Worm (Caenorhabditis elegans) whole organism, mixed stage, embryonic: Measurements from ENCODE around the gene C56G2.5.

ENCODE experiments used
- M03D4.4 ChIP-seq: sonication (generic microtip); optimal IDR thresholded peaks from 2 replicates; lab custom pipeline; 2017; ENCODE audit warnings: mild to moderate bottlenecking, missing genetic modification characterization, missing compliant biosample characterization
- bed-3 ChIP-seq: fragments of 200-800 bp; sonication (Bioruptor generic); optimal IDR thresholded peaks from 3 replicates; lab custom pipeline; 2018; ENCODE audit warnings: mild to moderate bottlenecking, missing genetic modification characterization, moderate library complexity, missing compliant biosample characterization
- blmp-1 ChIP-seq: fragments of 150-350 bp; optimal IDR thresholded peaks from 2 replicates; lab custom pipeline; 2014; ENCODE audit warnings: missing biosample characterization, missing genetic modification characterization
- ceh-39 ChIP-seq: fragments of 150-350 bp; optimal IDR thresholded peaks from 2 replicates; lab custom pipeline; 2014; ENCODE audit warnings: missing biosample characterization, missing genetic modification characterization
- ceh-43 ChIP-seq: fragments of 200-800 bp; sonication (Bioruptor generic); optimal IDR thresholded peaks from 2 replicates; lab custom pipeline; 2018; ENCODE audit warnings: mild to moderate bottlenecking, missing genetic modification characterization, moderate library complexity, missing compliant biosample characterization
- ceh-83 ChIP-seq: fragments of 200-800 bp; sonication (Bioruptor generic); optimal IDR thresholded peaks from 2 replicates; lab custom pipeline; 2018; ENCODE audit warnings: mild to moderate bottlenecking, missing genetic modification characterization, missing compliant biosample characterization
- ces-1 ChIP-seq: fragments of 150-350 bp; optimal IDR thresholded peaks from 2 replicates; lab custom pipeline; 2014; ENCODE audit warnings: missing biosample characterization, missing genetic modification reagents, missing genetic modification characterization
- cnd-1 ChIP-seq: fragments of 200-800 bp; sonication (Bioruptor generic); optimal IDR thresholded peaks from 2 replicates; lab custom pipeline; 2018; ENCODE audit warnings: mild to moderate bottlenecking, missing genetic modification characterization, missing compliant biosample characterization
- drap-1 ChIP-seq: fragments of 200-800 bp; sonication (Bioruptor generic); optimal IDR thresholded peaks from 3 replicates; lab custom pipeline; 2018; ENCODE audit warnings: mild to moderate bottlenecking, missing genetic modification characterization, missing compliant biosample characterization
- elt-3 ChIP-seq: fragments of 150-350 bp; optimal IDR thresholded peaks from 2 replicates; lab custom pipeline; 2014; ENCODE audit warnings: missing biosample characterization, missing genetic modification characterization
- flh-1 ChIP-seq: fragments of 200-800 bp; sonication (Bioruptor generic); optimal IDR thresholded peaks from 2 replicates; lab custom pipeline; 2018; ENCODE audit warnings: mild to moderate bottlenecking, missing genetic modification characterization, moderate library complexity, missing compliant biosample characterization
- ham-2 ChIP-seq: fragments of 200-800 bp; sonication (Bioruptor generic); optimal IDR thresholded peaks from 2 replicates; lab custom pipeline; 2018; ENCODE audit warnings: mild to moderate bottlenecking, missing genetic modification characterization, missing compliant biosample characterization
- hlh-1 ChIP-seq: fragments of 150-350 bp; optimal IDR thresholded peaks from 2 replicates; lab custom pipeline; 2014; ENCODE audit warnings: missing biosample characterization, missing genetic modification reagents, missing genetic modification characterization
- lin-13 ChIP-seq: fragments of 150-350 bp; optimal IDR thresholded peaks from 2 replicates; lab custom pipeline; 2014; ENCODE audit warnings: missing biosample characterization, missing genetic modification characterization
- lin-32 ChIP-seq: fragments of 200-800 bp; sonication (Bioruptor generic); optimal IDR thresholded peaks from 2 replicates; lab custom pipeline; 2018; ENCODE audit warnings: mild to moderate bottlenecking, missing genetic modification characterization, missing compliant biosample characterization
- mab-5 ChIP-seq: fragments of 150-350 bp; optimal IDR thresholded peaks from 2 replicates; lab custom pipeline; 2014; ENCODE audit warnings: missing biosample characterization, missing genetic modification characterization
- mep-1 ChIP-seq: fragments of 150-350 bp; optimal IDR thresholded peaks from 2 replicates; lab custom pipeline; 2017; ENCODE audit warnings: missing biosample characterization, missing genetic modification reagents, missing genetic modification characterization, inconsistent platforms
- mls-2 ChIP-seq: sonication (generic microtip); optimal IDR thresholded peaks from 2 replicates; lab custom pipeline; 2016; ENCODE audit warnings: mild to moderate bottlenecking, missing genetic modification characterization, moderate library complexity, missing compliant biosample characterization
- nhr-12 ChIP-seq: fragments of 150-350 bp; optimal IDR thresholded peaks from 2 replicates; lab custom pipeline; 2014; ENCODE audit warnings: missing biosample characterization, missing genetic modification characterization
- nhr-2 ChIP-seq: fragments of 150-350 bp; optimal IDR thresholded peaks from 2 replicates; lab custom pipeline; 2014; ENCODE audit warnings: missing biosample characterization, missing genetic modification characterization
- nhr-28 ChIP-seq: fragments of 150-350 bp; optimal IDR thresholded peaks from 2 replicates; lab custom pipeline; 2014; ENCODE audit warnings: missing biosample characterization, missing genetic modification characterization
- nhr-76 ChIP-seq: sonication (generic microtip); optimal IDR thresholded peaks from 2 replicates; lab custom pipeline; 2017; ENCODE audit warnings: missing biosample characterization, missing genetic modification characterization
- pha-4 ChIP-seq: fragments of 150-350 bp; optimal IDR thresholded peaks from 2 replicates; lab custom pipeline; 2018; ENCODE audit warnings: missing biosample characterization, missing genetic modification reagents, missing genetic modification characterization
- sem-2 ChIP-seq: fragments of 200-800 bp; sonication (Bioruptor generic); optimal IDR thresholded peaks from 2 replicates; lab custom pipeline; 2018; ENCODE audit warnings: mild to moderate bottlenecking, missing genetic modification characterization, missing compliant biosample characterization
- snpc-4 ChIP-seq: fragments of 150-350 bp; optimal IDR thresholded peaks from 2 replicates; lab custom pipeline; 2014; ENCODE audit warnings: missing biosample characterization, missing genetic modification characterization
- sptf-1 ChIP-seq: sonication (generic microtip); optimal IDR thresholded peaks from 2 replicates; lab custom pipeline; 2017; ENCODE audit warnings: mild to moderate bottlenecking, missing genetic modification characterization, moderate library complexity, missing compliant biosample characterization
- tbx-8 ChIP-seq: fragments of 200-800 bp; sonication (Bioruptor generic); optimal IDR thresholded peaks from 2 replicates; lab custom pipeline; 2018; ENCODE audit warnings: mild to moderate bottlenecking, missing genetic modification characterization, moderate library complexity, missing compliant biosample characterization
- unc-120 ChIP-seq: sonication (generic microtip); optimal IDR thresholded peaks from 2 replicates; lab custom pipeline; 2017; ENCODE audit warnings: missing genetic modification characterization, missing compliant biosample characterization; ENCODE audit not compliant: poor library complexity, severe bottlenecking
- unc-39 ChIP-seq: fragments of 150-350 bp; optimal IDR thresholded peaks from 2 replicates; lab custom pipeline; 2014; ENCODE audit warnings: missing biosample characterization, missing genetic modification characterization
- unc-62 ChIP-seq: fragments of 150-350 bp; optimal IDR thresholded peaks from 2 replicates; lab custom pipeline; 2014; ENCODE audit warnings: missing biosample characterization, missing genetic modification reagents, missing genetic modification characterization
- zip-8 ChIP-seq: fragments of 150-350 bp; optimal IDR thresholded peaks from 2 replicates; lab custom pipeline; 2014; ENCODE audit warnings: missing biosample characterization, missing genetic modification characterization
- ztf-11 ChIP-seq: fragments of 150-350 bp; optimal IDR thresholded peaks from 2 replicates; lab custom pipeline; 2014; ENCODE audit warnings: missing biosample characterization, missing genetic modification characterization

Gene C56G2.5

ce11 chrIII:6356007-6356406 is 32.0 kb upstream of the C56G2.5 start:
- TF ChIP-seq lin-32 (GFP tag; lab: Kevin White, UChicago) = no peak
- TF ChIP-seq unc-120 (tag; lab: Kevin White, UChicago) = no peak
- TF ChIP-seq sem-2 (GFP tag; lab: Kevin White, UChicago) = no peak
- no peak for TF ChIP-seq pha-4 (tag; lab: Kevin White, UChicago)
- no peak for TF ChIP-seq hlh-1
- no peak for TF ChIP-seq nhr-2 (tag; lab: Kevin White, UChicago)
- TF ChIP-seq drap-1 = no peak
- TF ChIP-seq mls-2 (tag; lab: Kevin White, UChicago) = no peak
- TF ChIP-seq nhr-12 (tag; lab: Kevin White, UChicago) = no peak
- no peak for TF ChIP-seq ztf-11
- no peak for TF ChIP-seq ceh-39 (tag; lab: Kevin White, UChicago)
- no peak for TF ChIP-seq elt-3
- TF ChIP-seq ham-2 (GFP tag; lab: Kevin White, UChicago) = no peak
- no peak for TF ChIP-seq blmp-1 (tag; lab: Kevin White, UChicago)
- no peak for TF ChIP-seq cnd-1 (tag; lab: Kevin White, UChicago)
- no peak for TF ChIP-seq unc-62 (GFP tag; lab: Kevin White, UChicago)
- no peak for TF ChIP-seq mep-1 (tag; lab: Kevin White, UChicago)
- TF ChIP-seq ceh-43 = no peak

ce11 chrIII:6355359-6355758 is 31.3 kb upstream of the C56G2.5 start:
- TF ChIP-seq sem-2 (GFP tag; lab: Kevin White, UChicago) = no peak
- no peak for TF ChIP-seq unc-39 (tag; lab: Kevin White, UChicago)
- TF ChIP-seq nhr-76 = no peak
- no peak for TF ChIP-seq blmp-1 (tag; lab: Kevin White, UChicago)
- TF ChIP-seq mls-2 (tag; lab: Kevin White, UChicago) = no peak
- TF ChIP-seq elt-3 = no peak

DNA sequence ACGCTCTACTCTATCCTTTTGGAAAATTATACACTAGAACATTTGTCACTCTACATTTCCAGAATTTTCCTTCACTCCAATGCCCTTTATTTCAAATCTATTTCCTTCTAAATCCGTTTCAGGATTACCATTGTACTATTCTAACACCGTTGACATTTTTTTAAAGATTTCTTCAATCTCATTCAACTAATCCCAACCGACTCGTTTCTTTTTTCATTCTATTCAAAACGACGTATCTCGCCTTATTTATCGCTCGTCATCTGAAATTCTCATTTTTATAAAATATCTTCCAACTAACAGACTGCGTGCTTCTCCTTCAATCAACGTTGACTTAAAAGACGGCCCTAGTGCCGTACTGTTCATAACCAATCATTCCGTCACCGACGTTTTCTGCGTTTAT is 29.0 kb upstream of the C56G2.5 start, which contains the start of gene akap-1:
Gene akap-1, plus strand, starts transcription at position 301 of the 400 bp plus-strand sequence.
- no peak for TF ChIP-seq lin-13 (tag; lab: Kevin White, UChicago)
- TF ChIP-seq pha-4 (tag; lab: Kevin White, UChicago) = no peak
- TF ChIP-seq ceh-83 (GFP tag; lab: Kevin White, UChicago) = no peak
- no peak for TF ChIP-seq zip-8 (tag; lab: Kevin White, UChicago)
- TF ChIP-seq mls-2 (tag; lab: Kevin White, UChicago) = no peak
- no peak for TF ChIP-seq lin-32 (GFP tag; lab: Kevin White, UChicago)
- TF ChIP-seq mab-5 (tag; lab: Kevin White, UChicago) = no peak
- no peak for TF ChIP-seq bed-3 (GFP tag; lab: Kevin White, UChicago)
- TF ChIP-seq flh-1 (GFP tag; lab: Kevin White, UChicago) = no peak
- TF ChIP-seq blmp-1 (tag; lab: Kevin White, UChicago) = no peak
- TF ChIP-seq M03D4.4 (tag; lab: Kevin White, UChicago) = no peak
- TF ChIP-seq elt-3 = no peak
- no peak for TF ChIP-seq sptf-1 (tag; lab: Kevin White, UChicago)

DNA sequence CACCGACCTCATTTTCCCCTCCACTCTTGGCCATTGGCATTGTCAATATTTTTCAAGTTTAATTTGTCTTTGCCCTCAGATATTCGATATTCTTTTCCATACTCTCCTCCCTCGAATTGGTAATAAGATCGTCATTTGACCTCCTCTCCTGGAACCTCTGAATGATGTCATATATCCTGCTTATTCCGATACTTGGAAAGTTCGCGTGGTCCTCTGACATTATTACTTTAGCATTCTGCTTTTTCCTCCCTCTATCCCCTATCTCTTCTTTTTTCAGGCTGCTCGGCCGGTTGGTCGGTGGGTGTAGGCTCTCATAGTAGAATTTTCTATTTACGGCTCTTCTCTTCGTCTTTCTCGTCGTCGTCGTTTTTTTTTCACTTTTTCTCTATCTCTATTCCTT is 28.4 kb upstream of the C56G2.5 start:
- no peak for TF ChIP-seq snpc-4 (tag; lab: Kevin White, UChicago)
- TF ChIP-seq mab-5 (tag; lab: Kevin White, UChicago) = no peak
- TF ChIP-seq unc-62 (GFP tag; lab: Kevin White, UChicago) = no peak
- no peak for TF ChIP-seq nhr-28 (tag; lab: Kevin White, UChicago)
- no peak for TF ChIP-seq sem-2 (GFP tag; lab: Kevin White, UChicago)
- TF ChIP-seq ces-1 (GFP tag; lab: Kevin White, UChicago) = no peak
- TF ChIP-seq unc-39 (tag; lab: Kevin White, UChicago) = no peak
- TF ChIP-seq ceh-43 = no peak
- no peak for TF ChIP-seq pha-4 (tag; lab: Kevin White, UChicago)
- TF ChIP-seq cnd-1 (tag; lab: Kevin White, UChicago) = no peak
- TF ChIP-seq tbx-8 (GFP tag; lab: Kevin White, UChicago) = no peak
- no peak for TF ChIP-seq lin-13 (tag; lab: Kevin White, UChicago)
- no peak for TF ChIP-seq nhr-76
- no peak for TF ChIP-seq ceh-83 (GFP tag; lab: Kevin White, UChicago)

- TF ChIP-seq nhr-28 (tag; lab: Kevin White, UChicago) (no peak), bed-3 (GFP tag; lab: Kevin White, UChicago) (no peak), ceh-83 (GFP tag; lab: Kevin White, UChicago) (no peak), snpc-4 (tag; lab: Kevin White, UChicago) (no peak), nhr-76 (no peak), ceh-39 (tag; lab: Kevin White, UChicago) (no peak), unc-62 (GFP tag; lab: Kevin White, UChicago) (no peak), lin-32 (GFP tag; lab: Kevin White, UChicago) (no peak), sptf-1 (tag; lab: Kevin White, UChicago) (no peak)
- TF ChIP-seq, all 35 proteins: peak for 0
Observed at ce11 chrIII:6351438-6351837, 27.4 kb upstream of the C56G2.5 start.
